Fruit fly (Drosophila melanogaster): ENCODE data around the gene rod.
A peak's percentile ranks its signal among the peaks of the same experiment; 100 is the strongest.

rod gene

dm6 chr3R:31580032-31580431 lies 719 bp upstream of the rod start:
- TF ChIP-seq CG8159 (tag; optimal IDR thresholded peaks at IDR 0.05) = no peak
- TF ChIP-seq CG10348 (GFP tag; IDR thresholded peaks at IDR 0.05) = no peak
- no peak for TF ChIP-seq CG14655 (GFP tag; optimal IDR thresholded peaks at IDR 0.05)
- no peak for TF ChIP-seq Pif1A (GFP tag; optimal IDR thresholded peaks at IDR 0.05)
- TF ChIP-seq CG12605 (GFP tag; IDR thresholded peaks at IDR 0.05) = no peak
- TF ChIP-seq CG34367 (tag; optimal IDR thresholded peaks at IDR 0.05) = no peak
- no peak for TF ChIP-seq Snoo (tag; optimal IDR thresholded peaks at IDR 0.05)
- TF ChIP-seq CG4496 (GFP tag; IDR thresholded peaks at IDR 0.05) = no peak
- no peak for TF ChIP-seq CG15710 (tag; optimal IDR thresholded peaks at IDR 0.05)
- no peak for TF ChIP-seq gl (tag; optimal IDR thresholded peaks at IDR 0.05)
- TF ChIP-seq Pif1B (GFP tag; optimal IDR thresholded peaks at IDR 0.05) = no peak

DNA sequence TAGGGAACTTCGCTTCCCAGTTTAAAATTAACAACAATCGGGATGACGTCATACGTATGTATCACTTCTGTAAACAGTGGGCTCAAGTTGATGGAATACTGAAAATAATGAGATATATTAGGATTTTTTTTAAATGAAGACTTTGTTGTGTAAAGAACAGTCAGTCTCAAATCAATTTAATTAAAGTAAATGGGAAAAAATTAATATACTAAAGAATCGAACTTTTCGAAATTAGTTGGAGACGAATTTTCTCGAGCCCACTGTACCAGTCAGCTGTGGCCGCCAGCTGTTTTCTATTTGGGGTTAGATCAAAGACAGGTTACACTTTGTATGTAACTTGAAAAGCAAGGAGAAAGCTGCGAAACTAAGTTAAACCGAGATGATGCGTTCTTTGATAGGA lies 7.6 kb downstream of the rod start, which contains the start of gene CG1635:
TSS of gene CG1635 (plus strand) at position 300 of the 400 bp plus-strand sequence.
- peak; percentile 97 for TF ChIP-seq CG10348 (GFP tag; IDR thresholded peaks at IDR 0.05)
- TF ChIP-seq CG4496 (GFP tag; IDR thresholded peaks at IDR 0.05) = peak; percentile 100
- TF ChIP-seq Pif1A (GFP tag; optimal IDR thresholded peaks at IDR 0.05) = no peak
- peak; percentile 100 for TF ChIP-seq CG32121 (GFP tag; IDR thresholded peaks at IDR 0.05)
- TF ChIP-seq rn (GFP tag; IDR thresholded peaks at IDR 0.05) = peak; percentile 98
- TF ChIP-seq CG8159 (tag; optimal IDR thresholded peaks at IDR 0.05) = peak; percentile 97
- peak; percentile 98 for TF ChIP-seq CG15710 (tag; optimal IDR thresholded peaks at IDR 0.05)
- peak; percentile 98 for TF ChIP-seq CG17806 (tag; optimal IDR thresholded peaks at IDR 0.05)
- peak; percentile 49 for TF ChIP-seq EcR (GFP tag; optimal IDR thresholded peaks at IDR 0.05)
- TF ChIP-seq CG14655 (GFP tag; optimal IDR thresholded peaks at IDR 0.05) = peak; percentile 99
- TF ChIP-seq CG34367 (tag; optimal IDR thresholded peaks at IDR 0.05) = peak; percentile 97
- peak; percentile 98 for TF ChIP-seq fd96Ca (GFP tag; IDR thresholded peaks at IDR 0.05)
- peak; percentile 97 for TF ChIP-seq CG9948 (tag; optimal IDR thresholded peaks at IDR 0.05)
- TF ChIP-seq CG8301 (tag; optimal IDR thresholded peaks at IDR 0.05) = peak; percentile 100
- TF ChIP-seq CG12605 (GFP tag; IDR thresholded peaks at IDR 0.05) = peak; percentile 100
- peak; percentile 97 for TF ChIP-seq Pif1B (GFP tag; optimal IDR thresholded peaks at IDR 0.05)
- no peak for TF ChIP-seq D1 (tag; optimal IDR thresholded peaks at IDR 0.05)
- TF ChIP-seq Snoo (tag; optimal IDR thresholded peaks at IDR 0.05) = peak; percentile 98
- no peak for TF ChIP-seq CG13204 (GFP tag; optimal IDR thresholded peaks at IDR 0.05)
- peak; percentile 92 for TF ChIP-seq gl (tag; optimal IDR thresholded peaks at IDR 0.05)
- TF ChIP-seq Ets98B (GFP tag; IDR thresholded peaks at IDR 0.05) = peak; percentile 100

DNA sequence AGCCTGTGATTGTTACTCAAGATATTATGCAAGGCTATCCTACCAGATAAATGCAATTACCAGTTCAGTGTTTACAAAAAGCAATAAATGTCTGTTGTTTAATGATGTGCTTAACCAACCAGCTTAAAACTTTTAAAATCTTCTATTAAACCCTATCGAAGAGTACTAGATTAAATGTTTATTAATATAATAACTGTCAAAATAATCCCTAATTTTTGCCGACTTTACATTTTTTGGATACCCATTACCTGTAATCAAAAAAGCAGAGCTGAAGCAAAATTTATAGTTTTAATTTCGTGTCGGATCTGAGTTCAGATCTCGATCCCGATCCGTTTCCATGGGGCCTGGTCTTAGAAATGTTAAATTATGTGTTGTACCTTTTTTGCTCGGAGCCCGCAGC lies 9.5 kb downstream of the rod start, which contains the start of gene CG1638:
TSS of gene CG1638 (plus strand) at position 301 of the 400 bp plus-strand sequence.
- TF ChIP-seq Ets98B (GFP tag; IDR thresholded peaks at IDR 0.05) = no peak
- TF ChIP-seq Snoo (tag; optimal IDR thresholded peaks at IDR 0.05) = no peak
- TF ChIP-seq CG32121 (GFP tag; IDR thresholded peaks at IDR 0.05) = no peak
- TF ChIP-seq CG9948 (tag; optimal IDR thresholded peaks at IDR 0.05) = no peak
- no peak for TF ChIP-seq CG4496 (GFP tag; IDR thresholded peaks at IDR 0.05)
- TF ChIP-seq D1 (tag; optimal IDR thresholded peaks at IDR 0.05) = no peak
- no peak for TF ChIP-seq gl (tag; optimal IDR thresholded peaks at IDR 0.05)
- no peak for TF ChIP-seq EcR (GFP tag; optimal IDR thresholded peaks at IDR 0.05)
- TF ChIP-seq CG17806 (tag; optimal IDR thresholded peaks at IDR 0.05) = no peak
- TF ChIP-seq rn (GFP tag; IDR thresholded peaks at IDR 0.05) = no peak
- no peak for TF ChIP-seq Pif1A (GFP tag; optimal IDR thresholded peaks at IDR 0.05)
- TF ChIP-seq CG14655 (GFP tag; optimal IDR thresholded peaks at IDR 0.05) = no peak
- no peak for TF ChIP-seq CG10348 (GFP tag; IDR thresholded peaks at IDR 0.05)
- TF ChIP-seq CG8301 (tag; optimal IDR thresholded peaks at IDR 0.05) = no peak
- no peak for TF ChIP-seq CG34367 (tag; optimal IDR thresholded peaks at IDR 0.05)
- no peak for TF ChIP-seq Pif1B (GFP tag; optimal IDR thresholded peaks at IDR 0.05)
- no peak for TF ChIP-seq CG8159 (tag; optimal IDR thresholded peaks at IDR 0.05)

DNA sequence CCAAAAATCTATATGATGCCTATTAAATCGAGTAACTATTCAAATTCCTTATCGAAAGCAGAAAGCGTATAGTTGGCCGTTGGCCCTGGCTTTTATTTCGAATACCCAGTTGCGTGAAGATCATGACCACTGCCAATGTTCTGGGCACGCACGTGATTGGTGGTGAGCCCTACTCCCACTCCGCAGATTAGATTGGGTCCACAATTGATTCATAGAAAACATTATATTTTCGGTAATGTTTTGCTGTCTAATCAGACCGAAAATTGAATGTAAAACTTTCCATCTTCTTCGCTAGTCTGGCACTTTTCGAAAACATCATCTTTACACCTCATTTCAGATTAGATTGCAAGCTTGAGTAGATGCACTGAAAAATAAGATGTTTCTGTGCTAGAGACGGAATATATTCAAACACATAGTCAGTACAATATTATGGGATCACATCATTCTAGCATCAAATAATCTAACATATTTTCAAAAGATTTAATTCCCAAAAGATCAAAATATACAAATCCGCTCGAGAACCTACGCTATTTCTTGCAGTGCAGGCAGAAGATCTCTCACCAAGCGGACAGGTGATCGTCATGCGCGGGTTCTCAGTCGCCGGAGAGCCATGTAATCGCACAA lies 11.6 kb downstream of the rod start, which contains the start of gene CG1774:
TSS of gene CG1774 (plus strand) at position 548 of the 624 bp plus-strand sequence.
- TF ChIP-seq Pif1A (GFP tag; optimal IDR thresholded peaks at IDR 0.05) = no peak
- no peak for TF ChIP-seq CG34367 (tag; optimal IDR thresholded peaks at IDR 0.05)
- peak; percentile 75 for TF ChIP-seq Ets98B (GFP tag; IDR thresholded peaks at IDR 0.05)
- TF ChIP-seq CG8301 (tag; optimal IDR thresholded peaks at IDR 0.05) = no peak
- peak; percentile 51 for TF ChIP-seq CG12605 (GFP tag; IDR thresholded peaks at IDR 0.05)
- TF ChIP-seq Snoo (tag; optimal IDR thresholded peaks at IDR 0.05) = peak; percentile 37
- peak; percentile 11 for TF ChIP-seq CG15710 (tag; optimal IDR thresholded peaks at IDR 0.05)
- peak; percentile 61; the same call in 1 of the 2 replicates for TF ChIP-seq CG32121 (GFP tag; IDR thresholded peaks at IDR 0.05)
- TF ChIP-seq rn (GFP tag; IDR thresholded peaks at IDR 0.05) = peak; percentile 25; the same call in 1 of the 2 replicates
- no peak for TF ChIP-seq CG14655 (GFP tag; optimal IDR thresholded peaks at IDR 0.05)
- TF ChIP-seq CG17806 (tag; optimal IDR thresholded peaks at IDR 0.05) = peak; percentile 10
- no peak for TF ChIP-seq EcR (GFP tag; optimal IDR thresholded peaks at IDR 0.05)
- no peak for TF ChIP-seq CG10348 (GFP tag; IDR thresholded peaks at IDR 0.05)
- TF ChIP-seq CG4496 (GFP tag; IDR thresholded peaks at IDR 0.05) = peak; percentile 82
- no peak for TF ChIP-seq CG13204 (GFP tag; optimal IDR thresholded peaks at IDR 0.05)
- TF ChIP-seq fd96Ca (GFP tag; IDR thresholded peaks at IDR 0.05) = peak; percentile 54; the same call in 2 of the 3 replicates
- no peak for TF ChIP-seq CG8159 (tag; optimal IDR thresholded peaks at IDR 0.05)
- TF ChIP-seq Pif1B (GFP tag; optimal IDR thresholded peaks at IDR 0.05) = no peak
- TF ChIP-seq gl (tag; optimal IDR thresholded peaks at IDR 0.05) = no peak
- TF ChIP-seq CG9948 (tag; optimal IDR thresholded peaks at IDR 0.05) = no peak
- no peak for TF ChIP-seq D1 (tag; optimal IDR thresholded peaks at IDR 0.05)

DNA sequence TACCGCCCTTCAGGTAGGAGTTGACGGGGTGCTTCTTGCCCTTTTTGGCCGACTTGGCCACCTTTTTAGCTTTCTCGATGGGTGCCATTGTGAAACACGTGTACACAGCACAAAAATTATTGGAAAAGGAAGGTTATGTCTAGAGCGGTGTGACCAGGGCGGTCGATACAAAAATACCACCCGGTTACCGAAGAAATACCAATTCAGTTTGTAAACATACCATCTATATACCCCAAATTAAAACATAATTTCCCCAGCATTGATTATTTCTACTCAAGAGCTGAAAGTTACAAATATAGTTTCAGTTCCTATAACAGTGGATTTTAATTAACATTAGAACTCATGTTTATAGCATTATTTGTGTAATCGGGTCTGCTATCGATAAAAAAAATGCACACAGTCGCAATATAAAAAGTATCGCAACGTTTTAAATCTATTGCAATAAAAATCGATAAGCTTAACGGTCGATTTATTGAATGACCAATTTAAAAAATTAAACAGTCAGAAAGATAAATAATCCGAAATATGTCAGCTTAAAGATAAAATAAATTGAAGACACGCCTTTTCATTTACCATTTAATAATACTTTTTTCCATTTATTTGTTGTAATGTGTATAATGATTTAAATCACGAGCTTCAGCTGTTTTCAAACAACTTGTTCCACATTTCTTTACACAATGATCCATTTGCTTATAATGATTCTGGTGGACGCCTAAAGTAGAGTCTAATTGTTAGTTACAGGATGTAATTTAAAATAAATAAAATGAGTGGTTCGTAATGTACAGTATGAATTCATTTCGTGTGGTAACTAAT lies 15.5 kb downstream of the rod start, which contains the start of gene RpL6:
TSS of gene RpL6 (minus strand) at position 134 of the 813 bp plus-strand sequence.
- no peak for TF ChIP-seq CG8301 (tag; optimal IDR thresholded peaks at IDR 0.05)
- no peak for TF ChIP-seq CG4496 (GFP tag; IDR thresholded peaks at IDR 0.05)
- TF ChIP-seq CG17806 (tag; optimal IDR thresholded peaks at IDR 0.05) = no peak
- no peak for TF ChIP-seq CG32121 (GFP tag; IDR thresholded peaks at IDR 0.05)
- TF ChIP-seq CG34367 (tag; optimal IDR thresholded peaks at IDR 0.05) = no peak
- TF ChIP-seq D1 (tag; optimal IDR thresholded peaks at IDR 0.05) = no peak
- TF ChIP-seq CG15710 (tag; optimal IDR thresholded peaks at IDR 0.05) = no peak

All from whole organism, pupa.